Worm (Caenorhabditis elegans): ENCODE measurements around the gene ufl-1.

Gene ufl-1

ce11 chrIV:7039476-7040261 is 3.0 kb upstream of the ufl-1 start, which contains the start of the genes cogc-2 and klp-18 (continued):
- no peak for TF ChIP-seq ama-1 (optimal IDR thresholded peaks at IDR 0.05)
- TF ChIP-seq spr-1 (tag; optimal IDR thresholded peaks at IDR 0.05), result peak; percentile 62
- peak; percentile 57 for TF ChIP-seq rbr-2 (tag; optimal IDR thresholded peaks at IDR 0.05)
- no peak for TF ChIP-seq tag-97 (GFP tag; IDR thresholded peaks at IDR 0.05)
- TF ChIP-seq fos-1 (tag; optimal IDR thresholded peaks at IDR 0.05), result no peak
- no peak for TF ChIP-seq F10B5.3 (tag; optimal IDR thresholded peaks at IDR 0.05)
- TF ChIP-seq nhr-10 (tag; optimal IDR thresholded peaks at IDR 0.05), result no peak
- TF ChIP-seq ceh-62 (tag; optimal IDR thresholded peaks at IDR 0.05), result no peak
- no peak for TF ChIP-seq mdt-29 (GFP tag; IDR thresholded peaks at IDR 0.05)
- TF ChIP-seq dve-1 (tag; optimal IDR thresholded peaks at IDR 0.05; ENCODE audit: insufficient read depth), result peak; percentile 85
- peak; percentile 66 for TF ChIP-seq duxl-1 (tag; optimal IDR thresholded peaks at IDR 0.05; ENCODE audit: poor library complexity)
- TF ChIP-seq dmd-8 (GFP tag; IDR thresholded peaks at IDR 0.05), result no peak
- no peak for TF ChIP-seq cey-2 (tag; optimal IDR thresholded peaks at IDR 0.05; ENCODE audit: borderline replicate concordance, insufficient read depth)
- no peak for TF ChIP-seq lin-29 (GFP tag; IDR thresholded peaks at IDR 0.05)
- peak; percentile 64 for TF ChIP-seq nhr-25 (tag; optimal IDR thresholded peaks at IDR 0.05; ENCODE audit: borderline replicate concordance, insufficient read depth)
- TF ChIP-seq lin-15B (tag; optimal IDR thresholded peaks at IDR 0.05), result peak; percentile 35
- TF ChIP-seq aly-2 (tag; optimal IDR thresholded peaks at IDR 0.05), result no peak
- no peak for TF ChIP-seq zip-11 (GFP tag; IDR thresholded peaks at IDR 0.05)
- TF ChIP-seq ceh-32 (tag; optimal IDR thresholded peaks at IDR 0.05; ENCODE audit: poor library complexity), result no peak
- peak; percentile 72 for TF ChIP-seq T20F7.1 (GFP tag; optimal IDR thresholded peaks at IDR 0.05)
- TF ChIP-seq egl-43 (GFP tag; IDR thresholded peaks at IDR 0.05), result no peak
- no peak for TF ChIP-seq zag-1 (tag; optimal IDR thresholded peaks at IDR 0.05)
- no peak for TF ChIP-seq set-16 (GFP tag; IDR thresholded peaks at IDR 0.05)
- peak; percentile 94 for TF ChIP-seq lin-38 (GFP tag; IDR thresholded peaks at IDR 0.05)
- TF ChIP-seq hif-1 (tag; optimal IDR thresholded peaks at IDR 0.05), result peak in 1 of 2 experiments; percentile 53
- no peak for TF ChIP-seq attf-4 (tag; optimal IDR thresholded peaks at IDR 0.05)
- no peak for TF ChIP-seq dmd-9 (GFP tag; IDR thresholded peaks at IDR 0.05)
- peak; percentile 96 for TF ChIP-seq F49E8.2 (tag; optimal IDR thresholded peaks at IDR 0.05; ENCODE audit: borderline replicate concordance)
- no peak for TF ChIP-seq Y105C5A.15 (GFP tag; IDR thresholded peaks at IDR 0.05)
- TF ChIP-seq nhr-237 (tag; optimal IDR thresholded peaks at IDR 0.05), result no peak
- TF ChIP-seq ceh-82 (tag; optimal IDR thresholded peaks at IDR 0.05), result no peak

DNA sequence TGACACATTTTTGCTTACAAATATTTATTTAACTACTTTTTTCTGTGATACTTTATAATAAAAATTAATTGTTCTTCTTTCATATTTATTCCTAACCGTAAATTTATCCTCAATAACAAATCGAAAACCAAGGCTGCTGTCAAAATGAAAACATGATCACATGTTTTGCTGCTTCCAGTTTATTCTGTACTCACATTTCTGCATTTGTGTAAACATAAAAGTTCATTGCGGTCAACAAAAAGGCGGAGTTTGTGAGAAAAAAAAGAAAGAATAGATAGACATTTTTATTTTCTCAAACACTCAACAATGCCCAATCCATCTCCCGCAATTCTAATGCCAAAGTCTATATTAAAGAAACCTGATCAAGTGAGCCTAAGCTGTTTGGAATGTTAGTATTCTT is 836 bp downstream of the ufl-1 start, which contains the start of gene C06G3.3:
C06G3.3 (plus strand) TSS at position 301 of the 400 bp plus-strand sequence.
- peak; percentile 46 for TF ChIP-seq aha-1 (tag)
- no peak for TF ChIP-seq unc-39 (tag; optimal IDR thresholded peaks at IDR 0.05)

DNA sequence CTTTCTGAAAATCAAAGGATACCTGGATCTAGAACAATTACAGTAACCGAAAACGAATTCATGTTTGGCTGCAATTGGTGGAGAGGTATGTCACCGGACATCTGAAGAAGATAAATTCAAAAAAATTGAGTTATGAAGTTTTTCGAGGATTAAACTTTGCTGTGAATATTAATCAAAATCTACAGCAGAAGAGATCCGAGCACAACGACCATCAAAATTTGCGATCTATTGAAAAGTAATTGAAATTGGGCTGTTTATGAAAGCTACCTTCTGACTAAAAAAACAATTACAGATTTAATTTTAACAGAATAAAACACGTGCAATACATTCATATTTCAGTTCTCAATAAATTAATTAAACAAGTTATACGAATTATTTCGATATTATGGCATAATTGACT is 4.2 kb downstream of the ufl-1 start, which contains the start of gene C06G3.8:
C06G3.8 (minus strand) TSS at position 101 of the 400 bp plus-strand sequence.
- TF ChIP-seq T26A8.4 (GFP tag; IDR thresholded peaks at IDR 0.05) (no peak), dmd-8 (GFP tag; IDR thresholded peaks at IDR 0.05) (no peak), php-3 (GFP tag; IDR thresholded peaks at IDR 0.05) (no peak), lin-13 (GFP tag; optimal IDR thresholded peaks at IDR 0.05) (no peak), ceh-44 (GFP tag; IDR thresholded peaks at IDR 0.05) (no peak), unc-130 (GFP tag; optimal IDR thresholded peaks at IDR 0.05) (no peak), unc-62 (GFP tag; optimal IDR thresholded peaks at IDR 0.05 in 1 of 2) (no peak), unc-62 (tag; optimal IDR thresholded peaks at IDR 0.05) (no peak), spr-1 (tag; optimal IDR thresholded peaks at IDR 0.05) (no peak), Y105C5A.15 (GFP tag; IDR thresholded peaks at IDR 0.05) (no peak), jun-1 (tag; optimal IDR thresholded peaks at IDR 0.05) (no peak), ctbp-1 (GFP tag; IDR thresholded peaks at IDR 0.05) (no peak), aly-2 (tag; optimal IDR thresholded peaks at IDR 0.05) (no peak), nhr-28 (tag; optimal IDR thresholded peaks at IDR 0.05) (no peak)
